Fruit fly (Drosophila melanogaster): ENCODE measurements around the gene Prps.
A peak's percentile ranks its signal among the peaks of the same experiment; 100 is the strongest.

Gene Prps

dm6 chr3L:9729795-9730421 is 33.4 kb upstream of the Prps start, which contains the start of gene ATPsynB (continued):
- TF ChIP-seq NC2β (GFP tag; optimal IDR thresholded peaks at IDR 0.05) = peak; percentile 17
- TF ChIP-seq Bgb (GFP tag; IDR thresholded peaks at IDR 0.05; ENCODE audit: partially characterized antibody) = peak; percentile 46; the same call in 1 of the 2 replicates
- peak; percentile 55 for TF ChIP-seq CG9932 (GFP tag; IDR thresholded peaks at IDR 0.05)
- TF ChIP-seq odd (GFP tag; optimal IDR thresholded peaks at IDR 0.05) = no peak
- TF ChIP-seq Fer1 (GFP tag; optimal IDR thresholded peaks at IDR 0.05) = peak; percentile 31
- no peak for TF ChIP-seq pan (optimal IDR thresholded peaks at IDR 0.05)
- peak in 1 of 2 experiments; percentile 39 for TF ChIP-seq pan (GFP tag; optimal IDR thresholded peaks at IDR 0.05 in 1 of 2, IDR thresholded peaks at IDR 0.05 in 1 of 2)
- no peak for TF ChIP-seq fd96Cb (tag; optimal IDR thresholded peaks at IDR 0.05)
- TF ChIP-seq Xrp1 (GFP tag; IDR thresholded peaks at IDR 0.05) = peak; percentile 53
- TF ChIP-seq CG1602 (GFP tag; optimal IDR thresholded peaks at IDR 0.05) = no peak
- TF ChIP-seq Ets97D (GFP tag; optimal IDR thresholded peaks at IDR 0.05) = peak; percentile 65
- peak; percentile 53 for TF ChIP-seq CG17912 (GFP tag; optimal IDR thresholded peaks at IDR 0.05)
- peak; percentile 16; the same call in 1 of the 2 replicates for TF ChIP-seq al (GFP tag; IDR thresholded peaks at IDR 0.05)
- no peak for TF ChIP-seq CG13424 (tag; optimal IDR thresholded peaks at IDR 0.05)
- TF ChIP-seq Ets65A (GFP tag) = peak; percentile 30
- no peak for TF ChIP-seq esg (GFP tag; conservative IDR thresholded peaks at IDR 0.05)
- TF ChIP-seq amos (GFP tag; IDR thresholded peaks at IDR 0.05; ENCODE audit: partially characterized antibody) = peak; percentile 49; the same call in 1 of the 2 replicates
- peak in 1 of 3 experiments; percentile 60 for TF ChIP-seq Stat92E (GFP tag; optimal IDR thresholded peaks at IDR 0.05)
- TF ChIP-seq dmrt99B (tag; optimal IDR thresholded peaks at IDR 0.05) = no peak
- no peak for TF ChIP-seq CG10979 (tag; optimal IDR thresholded peaks at IDR 0.05)
- peak; percentile 44; the same call in 1 of the 2 replicates for TF ChIP-seq NFAT (GFP tag; IDR thresholded peaks at IDR 0.05)
- peak; percentile 59; the same call in 1 of the 2 replicates for TF ChIP-seq sob (GFP tag; IDR thresholded peaks at IDR 0.05)
- TF ChIP-seq CG15073 (GFP tag; optimal IDR thresholded peaks at IDR 0.05) = no peak
- TF ChIP-seq CG7987 (GFP tag; optimal IDR thresholded peaks at IDR 0.05) = peak; percentile 42
- no peak for TF ChIP-seq tap (tag; optimal IDR thresholded peaks at IDR 0.05)
- peak; percentile 18 for TF ChIP-seq gfzf (GFP tag; optimal IDR thresholded peaks at IDR 0.05)
- TF ChIP-seq CG7271 (tag; optimal IDR thresholded peaks at IDR 0.05) = no peak
- peak; percentile 17 for TF ChIP-seq CG30403 (GFP tag; optimal IDR thresholded peaks at IDR 0.05)
- TF ChIP-seq Fer2 (tag; optimal IDR thresholded peaks at IDR 0.05) = peak; percentile 3
- TF ChIP-seq NfI (GFP tag; optimal IDR thresholded peaks at IDR 0.05) = peak; percentile 39
- TF ChIP-seq dan (GFP tag; IDR thresholded peaks at IDR 0.05) = no peak
- TF ChIP-seq CG34376 (GFP tag; optimal IDR thresholded peaks at IDR 0.05) = peak; percentile 19
- TF ChIP-seq CG42726 (GFP tag; IDR thresholded peaks at IDR 0.05; ENCODE audit: partially characterized antibody) = peak; percentile 58
- peak; percentile 27 for TF ChIP-seq HLHmδ (GFP tag; optimal IDR thresholded peaks at IDR 0.05)

- TF ChIP-seq CG30403 (GFP tag; optimal IDR thresholded peaks at IDR 0.05) = no peak
- TF ChIP-seq CG15011 (GFP tag; optimal IDR thresholded peaks at IDR 0.05) = no peak
- no peak for TF ChIP-seq Camta (GFP tag; optimal IDR thresholded peaks at IDR 0.05)
- no peak for TF ChIP-seq NC2β (GFP tag; optimal IDR thresholded peaks at IDR 0.05)
- no peak for TF ChIP-seq CG16815 (GFP tag; optimal IDR thresholded peaks at IDR 0.05)
- peak; percentile 0 for TF ChIP-seq Ets97D (GFP tag; optimal IDR thresholded peaks at IDR 0.05)
- no peak for TF ChIP-seq croc (GFP tag; conservative IDR thresholded peaks at IDR 0.05)
- no peak for TF ChIP-seq H15 (GFP tag; IDR thresholded peaks at IDR 0.05)
- no peak for TF ChIP-seq tll (GFP tag; optimal IDR thresholded peaks at IDR 0.05)
- TF ChIP-seq Ssrp (tag; optimal IDR thresholded peaks at IDR 0.05) = no peak
- no peak for TF ChIP-seq CG15269 (tag; optimal IDR thresholded peaks at IDR 0.05)
- TF ChIP-seq Antp (GFP tag; optimal IDR thresholded peaks at IDR 0.05) = no peak
- no peak for TF ChIP-seq pita (GFP tag; optimal IDR thresholded peaks at IDR 0.05)
- TF ChIP-seq dmrt11E (tag; optimal IDR thresholded peaks at IDR 0.05) = no peak
- no peak for TF ChIP-seq CG12104 (GFP tag; optimal IDR thresholded peaks at IDR 0.05)
- TF ChIP-seq CG10431 (GFP tag; optimal IDR thresholded peaks at IDR 0.05) = no peak
- TF ChIP-seq ATbp (GFP tag; optimal IDR thresholded peaks at IDR 0.05) = no peak
- no peak for TF ChIP-seq Tbp (GFP tag; optimal IDR thresholded peaks at IDR 0.05)
- peak; percentile 1 for TF ChIP-seq CHES-1-like (GFP tag; optimal IDR thresholded peaks at IDR 0.05)
Observed at dm6 chr3L:9726707-9727106, 30.2 kb upstream of the Prps start, which contains the start of gene Naa60. Gene Naa60, plus strand, starts transcription at chr3L:9726895.

All from whole organism, embryonic.